Worm (Caenorhabditis elegans) whole organism, L1 larva: ENCODE data around the gene htp-1.

Source experiments
- ceh-82 ChIP-seq, 3 experiments: fragments of 150-350 bp in 1 of 3; sonication (generic microtip) in 2 of 3; optimal IDR thresholded peaks; 2 replicates each; lab custom pipeline; 2014 to 2017; ENCODE audit warnings: missing biosample characterization in 3 of 3, missing genetic modification characterization in 3 of 3
- ces-1 ChIP-seq: fragments of 150-350 bp; optimal IDR thresholded peaks from 2 replicates; lab custom pipeline; 2014; ENCODE audit warnings: missing biosample characterization, missing genetic modification reagents, missing genetic modification characterization
- elt-3 ChIP-seq, 6 experiments: fragments of 150-350 bp in 1 of 6; sonication (generic microtip); optimal IDR thresholded peaks; 2 replicates each; lab custom pipeline; 2017 to 2018; ENCODE audit warnings: missing biosample characterization in 6 of 6, missing genetic modification characterization in 6 of 6, inconsistent platforms in 1 of 6
- fos-1 ChIP-seq: fragments of 150-350 bp; optimal IDR thresholded peaks from 2 replicates; lab custom pipeline; 2014; ENCODE audit warnings: missing biosample characterization, missing genetic modification characterization
- lir-3 ChIP-seq: sonication (generic microtip); optimal IDR thresholded peaks from 2 replicates; lab custom pipeline; 2016; ENCODE audit warnings: mild to moderate bottlenecking, missing genetic modification characterization, moderate library complexity, missing compliant biosample characterization; ENCODE audit not compliant: poor library complexity
- mab-9 ChIP-seq: fragments of 200-800 bp; sonication (Bioruptor generic); IDR thresholded peaks from 2 replicates; pipeline ENCODE4 v1.3.6; 2022; ENCODE audit warnings: missing genetic modification reagents, missing genetic modification characterization, missing compliant biosample characterization
- mep-1 ChIP-seq: fragments of 150-350 bp; optimal IDR thresholded peaks from 2 replicates; lab custom pipeline; 2014; ENCODE audit warnings: missing biosample characterization, missing genetic modification characterization
- nhr-237 ChIP-seq: fragments of 150-350 bp; optimal IDR thresholded peaks from 2 replicates; lab custom pipeline; 2014; ENCODE audit warnings: missing biosample characterization, missing genetic modification characterization
- nhr-71 ChIP-seq: sonication (generic microtip); optimal IDR thresholded peaks from 2 replicates; lab custom pipeline; 2016; ENCODE audit warnings: mild to moderate bottlenecking, missing genetic modification characterization, moderate library complexity, missing compliant biosample characterization
- nhr-90 ChIP-seq: sonication (generic microtip); optimal IDR thresholded peaks from 2 replicates; lab custom pipeline; 2016; ENCODE audit warnings: mild to moderate bottlenecking, missing genetic modification characterization, missing compliant biosample characterization; ENCODE audit not compliant: poor library complexity
- snpc-4 ChIP-seq: fragments of 150-350 bp; optimal IDR thresholded peaks from 2 replicates; lab custom pipeline; 2014; ENCODE audit warnings: missing biosample characterization, missing genetic modification characterization
- zag-1 ChIP-seq: fragments of 150-350 bp; optimal IDR thresholded peaks from 2 replicates; lab custom pipeline; 2014; ENCODE audit warnings: missing biosample characterization, missing genetic modification characterization

DNA sequence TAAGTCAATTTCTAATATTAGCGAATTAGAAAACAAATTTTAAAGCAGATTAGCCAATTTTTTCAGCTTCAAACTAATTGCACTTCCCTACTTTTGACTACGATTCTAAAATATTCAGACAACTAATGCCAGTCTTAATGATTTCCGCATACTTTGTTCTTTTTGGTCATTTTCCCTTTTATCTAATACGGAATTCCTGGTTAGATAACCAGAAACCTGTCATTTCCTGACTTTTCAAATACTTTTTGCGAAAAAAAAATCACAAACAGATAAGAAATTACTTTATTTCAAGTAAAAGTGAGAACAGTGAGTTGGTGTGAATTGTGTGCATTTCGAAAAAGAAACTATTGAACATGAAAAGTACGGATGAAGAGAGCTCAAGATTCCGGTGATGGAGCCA lies 11.2 kb downstream of the htp-1 start:
- TF ChIP-seq fos-1 (tag; lab: Kevin White, UChicago) (no peak), snpc-4 (tag; lab: Kevin White, UChicago) (no peak), mep-1 (tag; lab: Kevin White, UChicago) (no peak), nhr-90 (tag; lab: Kevin White, UChicago) (no peak), mab-9 (no peak), nhr-71 (tag; lab: Kevin White, UChicago) (no peak), ces-1 (GFP tag; lab: Kevin White, UChicago) (no peak), lir-3 (tag; lab: Kevin White, UChicago) (no peak), ceh-82 (tag; optimal IDR thresholded peaks at IDR 0.05; lab: Kevin White, UChicago) (no peak), zag-1 (tag; lab: Kevin White, UChicago) (no peak), nhr-237 (tag; lab: Kevin White, UChicago) (no peak), elt-3 (tag; optimal IDR thresholded peaks at IDR 0.05; lab: Kevin White, UChicago) (no peak)
